Worm (Caenorhabditis elegans) whole organism, L2 larva: ENCODE data around the gene rsp-6.

Source experiments
- C34F6.9 ChIP-seq: fragments of 150-350 bp; optimal IDR thresholded peaks from 2 replicates; lab custom pipeline; 2014; ENCODE audit warnings: missing biosample characterization, missing genetic modification characterization
- R02D3.7 ChIP-seq: fragments of 150-350 bp; optimal IDR thresholded peaks from 2 replicates; lab custom pipeline; 2014; ENCODE audit warnings: missing biosample characterization, missing genetic modification characterization
- Y55F3AM.14 ChIP-seq: fragments of 200-800 bp; sonication (Bioruptor generic); optimal IDR thresholded peaks from 2 replicates; lab custom pipeline; 2018; ENCODE audit warnings: mild to moderate bottlenecking, missing genetic modification characterization, missing compliant biosample characterization
- ZK546.5 ChIP-seq: sonication (generic microtip); optimal IDR thresholded peaks from 2 replicates; lab custom pipeline; 2017; ENCODE audit warnings: missing biosample characterization, missing genetic modification characterization
- alr-1 ChIP-seq: fragments of 150-350 bp; optimal IDR thresholded peaks from 2 replicates; lab custom pipeline; 2014; ENCODE audit warnings: missing biosample characterization, missing genetic modification characterization
- aly-2 ChIP-seq: fragments of 150-350 bp; optimal IDR thresholded peaks from 2 replicates; lab custom pipeline; 2014; ENCODE audit warnings: missing biosample characterization, missing genetic modification characterization
- ama-1 ChIP-seq: fragments of 150-350 bp; optimal IDR thresholded peaks from 2 replicates; lab custom pipeline; 2018; ENCODE audit warnings: inconsistent platforms
- blmp-1 ChIP-seq: sonication (generic microtip); optimal IDR thresholded peaks from 2 replicates; lab custom pipeline; 2017; ENCODE audit warnings: missing genetic modification characterization, mild to moderate bottlenecking, missing compliant biosample characterization, antibody characterized with exemption, moderate library complexity; ENCODE audit not compliant: insufficient read depth
- ceh-16 ChIP-seq: fragments of 150-350 bp; optimal IDR thresholded peaks from 2 replicates; lab custom pipeline; 2014; ENCODE audit warnings: missing biosample characterization, missing genetic modification characterization
- crh-2 ChIP-seq: sonication (generic microtip); optimal IDR thresholded peaks from 2 replicates; lab custom pipeline; 2017; ENCODE audit warnings: missing biosample characterization, missing genetic modification characterization
- dmd-4 ChIP-seq: sonication (generic microtip); optimal IDR thresholded peaks from 2 replicates; lab custom pipeline; 2017; ENCODE audit warnings: missing biosample characterization, missing genetic modification characterization
- egl-27 ChIP-seq: sonication (generic microtip); optimal IDR thresholded peaks from 3 replicates; lab custom pipeline; 2017; ENCODE audit warnings: missing biosample characterization, missing genetic modification reagents, missing genetic modification characterization
- elt-1 ChIP-seq: fragments of 150-350 bp; optimal IDR thresholded peaks from 2 replicates; lab custom pipeline; 2014; ENCODE audit warnings: missing biosample characterization, missing genetic modification characterization
- fos-1 ChIP-seq: fragments of 150-350 bp; optimal IDR thresholded peaks from 2 replicates; lab custom pipeline; 2014; ENCODE audit warnings: missing biosample characterization, missing genetic modification characterization
- lin-11 ChIP-seq: fragments of 150-350 bp; sonication (generic microtip); optimal IDR thresholded peaks from 2 replicates; lab custom pipeline; 2014; ENCODE audit warnings: missing biosample characterization, missing genetic modification characterization, inconsistent platforms, mixed read lengths
- lin-13 ChIP-seq: fragments of 150-350 bp; optimal IDR thresholded peaks from 2 replicates; lab custom pipeline; 2014; ENCODE audit warnings: missing biosample characterization, missing genetic modification reagents, missing genetic modification characterization
- lin-39 ChIP-seq: fragments of 150-350 bp; optimal IDR thresholded peaks from 2 replicates; lab custom pipeline; 2014; ENCODE audit warnings: missing biosample characterization, missing genetic modification reagents, missing genetic modification characterization
- lsy-2 ChIP-seq, 2 experiments: fragments of 150-350 bp in 1 of 2; sonication (generic microtip) in 1 of 2; optimal IDR thresholded peaks; 2 replicates each; lab custom pipeline; 2014 to 2017; ENCODE audit warnings: missing biosample characterization in 2 of 2, missing genetic modification characterization in 2 of 2
- mab-5 ChIP-seq: fragments of 150-350 bp; optimal IDR thresholded peaks from 2 replicates; lab custom pipeline; 2014; ENCODE audit warnings: missing biosample characterization, missing genetic modification characterization
- mdl-1 ChIP-seq, 2 experiments: fragments of 150-350 bp in 1 of 2; sonication (generic microtip) in 1 of 2; optimal IDR thresholded peaks; 2 replicates each; lab custom pipeline; 2017; ENCODE audit warnings: missing biosample characterization in 2 of 2, missing genetic modification characterization in 2 of 2
- nhr-11 ChIP-seq: fragments of 150-350 bp; optimal IDR thresholded peaks from 2 replicates; lab custom pipeline; 2014; ENCODE audit warnings: missing biosample characterization, missing genetic modification characterization
- nhr-12 ChIP-seq: fragments of 150-350 bp; optimal IDR thresholded peaks from 2 replicates; lab custom pipeline; 2014; ENCODE audit warnings: missing biosample characterization, missing genetic modification characterization
- nhr-129 ChIP-seq: fragments of 150-350 bp; optimal IDR thresholded peaks from 2 replicates; lab custom pipeline; 2014; ENCODE audit warnings: missing biosample characterization, missing genetic modification characterization
- nhr-21 ChIP-seq: fragments of 150-350 bp; optimal IDR thresholded peaks from 2 replicates; lab custom pipeline; 2014; ENCODE audit warnings: missing biosample characterization, missing genetic modification characterization
- nhr-25 ChIP-seq: fragments of 150-350 bp; sonication (generic microtip); optimal IDR thresholded peaks from 3 replicates; lab custom pipeline; 2014; ENCODE audit warnings: missing biosample characterization, missing genetic modification characterization
- nhr-6 ChIP-seq: fragments of 150-350 bp; optimal IDR thresholded peaks from 2 replicates; lab custom pipeline; 2014; ENCODE audit warnings: missing biosample characterization, missing genetic modification characterization
- nhr-77 ChIP-seq: fragments of 150-350 bp; optimal IDR thresholded peaks from 2 replicates; lab custom pipeline; 2014; ENCODE audit warnings: missing biosample characterization, missing genetic modification characterization
- peb-1 ChIP-seq: fragments of 150-350 bp; optimal IDR thresholded peaks from 2 replicates; lab custom pipeline; 2014; ENCODE audit warnings: missing biosample characterization, missing genetic modification characterization
- sem-4 ChIP-seq: fragments of 150-350 bp; optimal IDR thresholded peaks from 2 replicates; lab custom pipeline; 2014; ENCODE audit warnings: missing biosample characterization, missing genetic modification reagents, missing genetic modification characterization
- sma-3 ChIP-seq: sonication (generic microtip); optimal IDR thresholded peaks from 2 replicates; lab custom pipeline; 2016; ENCODE audit warnings: missing genetic modification reagents, missing genetic modification characterization, missing compliant biosample characterization
- sma-9 ChIP-seq, 2 experiments: fragments of 150-350 bp in 1 of 2; sonication (generic microtip) in 1 of 2; optimal IDR thresholded peaks; 2 replicates each; lab custom pipeline; 2014 to 2016; ENCODE audit warnings: missing genetic modification characterization in 2 of 2, mild to moderate bottlenecking in 1 of 2, missing biosample characterization in 1 of 2, missing compliant biosample characterization in 1 of 2, missing genetic modification reagents in 1 of 2, moderate library complexity in 1 of 2
- snpc-4 ChIP-seq: fragments of 150-350 bp; optimal IDR thresholded peaks from 2 replicates; lab custom pipeline; 2014; ENCODE audit warnings: missing biosample characterization, missing genetic modification characterization
- unc-39 ChIP-seq: fragments of 150-350 bp; optimal IDR thresholded peaks from 2 replicates; lab custom pipeline; 2014; ENCODE audit warnings: missing biosample characterization, missing genetic modification characterization
- unc-55 ChIP-seq: fragments of 150-350 bp; sonication (generic microtip); optimal IDR thresholded peaks from 3 replicates; lab custom pipeline; 2014; ENCODE audit warnings: missing biosample characterization, missing genetic modification reagents, missing genetic modification characterization
- zag-1 ChIP-seq: fragments of 150-350 bp; optimal IDR thresholded peaks from 2 replicates; lab custom pipeline; 2014; ENCODE audit warnings: missing biosample characterization, missing genetic modification characterization
- ztf-1 ChIP-seq: fragments of 200-800 bp; sonication (Bioruptor generic); conservative IDR thresholded peaks from 2 replicates; pipeline ENCODE4 v1.3.6; 2022; ENCODE audit warnings: missing genetic modification characterization, missing compliant biosample characterization
- ztf-4 ChIP-seq: fragments of 150-350 bp; optimal IDR thresholded peaks from 2 replicates; lab custom pipeline; 2014; ENCODE audit warnings: missing biosample characterization, missing genetic modification characterization

The rsp-6 gene

ce11 chrIV:7775725-7776124 is 15.3 kb downstream of the rsp-6 start, which contains the start of gene swd-2.1:
swd-2.1 (plus strand) TSS chrIV:7776025.
- TF ChIP-seq lin-39 (tag; lab: Kevin White, UChicago) (no peak), ZK546.5 (tag; lab: Kevin White, UChicago) (no peak), crh-2 (tag; lab: Kevin White, UChicago) (no peak), nhr-25 (tag; lab: Kevin White, UChicago) (no peak), nhr-12 (tag; lab: Kevin White, UChicago) (no peak), nhr-77 (no peak), snpc-4 (tag; lab: Kevin White, UChicago) (no peak), mdl-1 (tag; optimal IDR thresholded peaks at IDR 0.05; lab: Kevin White, UChicago) (no peak), sma-3 (no peak), sem-4 (tag; lab: Kevin White, UChicago) (no peak), alr-1 (tag; lab: Kevin White, UChicago) (no peak), ztf-1 (GFP tag; lab: Robert Waterston, UW) (no peak), nhr-21 (no peak), fos-1 (tag; lab: Kevin White, UChicago) (no peak), dmd-4 (tag; lab: Kevin White, UChicago) (no peak)

DNA sequence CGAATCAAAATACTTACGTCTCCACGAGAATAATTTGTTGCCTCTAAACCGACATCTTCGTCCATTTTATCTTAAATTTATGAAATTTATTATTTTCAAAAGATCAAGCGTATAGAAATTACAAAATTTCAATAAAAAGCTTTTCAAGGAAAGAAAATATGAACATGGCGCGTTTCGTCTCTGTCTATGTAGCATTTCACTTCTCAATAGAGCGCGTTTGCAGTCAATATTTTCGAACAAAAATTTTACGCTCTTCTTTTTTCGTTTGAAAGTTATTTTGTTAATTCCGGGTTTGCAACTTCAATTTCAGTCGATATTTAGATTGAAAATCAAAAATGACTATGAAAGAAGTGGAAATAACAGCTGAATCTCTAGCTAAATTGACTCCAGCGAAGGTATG is 16.8 kb downstream of the rsp-6 start, which contains the start of the genes hcf-1 and swd-2.2:
hcf-1 (minus strand) TSS at position 70 of the 400 bp plus-strand sequence.
swd-2.2 (plus strand) TSS at position 206 of the 400 bp plus-strand sequence.
- no peak for TF ChIP-seq lin-13 (GFP tag; lab: Kevin White, UChicago)
- TF ChIP-seq lin-39 (tag; lab: Kevin White, UChicago) = no peak
- TF ChIP-seq ceh-16 (tag; lab: Kevin White, UChicago) = no peak
- no peak for TF ChIP-seq blmp-1 (tag; lab: Kevin White, UChicago)
- no peak for TF ChIP-seq egl-27 (tag; lab: Kevin White, UChicago)
- TF ChIP-seq C34F6.9 (tag; lab: Kevin White, UChicago) = peak; percentile 73
- no peak for TF ChIP-seq Y55F3AM.14 (GFP tag; lab: Kevin White, UChicago)
- TF ChIP-seq nhr-77 = no peak
- TF ChIP-seq nhr-21 = no peak
- TF ChIP-seq ZK546.5 (tag; lab: Kevin White, UChicago) = no peak
- no peak for TF ChIP-seq nhr-11 (tag; lab: Kevin White, UChicago)
- TF ChIP-seq sma-9 (GFP tag; optimal IDR thresholded peaks at IDR 0.05; lab: Kevin White, UChicago) = no peak
- no peak for TF ChIP-seq sma-9 (tag; optimal IDR thresholded peaks at IDR 0.05; lab: Kevin White, UChicago)
- TF ChIP-seq unc-39 (tag; lab: Kevin White, UChicago) = no peak
- no peak for TF ChIP-seq lin-11 (tag; lab: Kevin White, UChicago)
- no peak for TF ChIP-seq ztf-1 (GFP tag; lab: Robert Waterston, UW)
- no peak for TF ChIP-seq ztf-4
- no peak for TF ChIP-seq aly-2 (tag; lab: Kevin White, UChicago)
- peak in 1 of 2 experiments; percentile 63 for TF ChIP-seq lsy-2 (tag; optimal IDR thresholded peaks at IDR 0.05; lab: Kevin White, UChicago)
- peak; percentile 17 for TF ChIP-seq crh-2 (tag; lab: Kevin White, UChicago)
- TF ChIP-seq dmd-4 (tag; lab: Kevin White, UChicago) = no peak
- peak; percentile 4 for TF ChIP-seq nhr-129 (tag; lab: Kevin White, UChicago)
- TF ChIP-seq R02D3.7 (tag; lab: Kevin White, UChicago) = no peak
- TF ChIP-seq nhr-25 (tag; lab: Kevin White, UChicago) = no peak
- peak; percentile 67 for TF ChIP-seq unc-55 (GFP tag; lab: Kevin White, UChicago)
- TF ChIP-seq sma-3 = no peak
- no peak for TF ChIP-seq mab-5 (tag; lab: Kevin White, UChicago)
- TF ChIP-seq, all 48 proteins: peak for 5

ce11 chrIV:7770162-7770561 is 20.9 kb downstream of the rsp-6 start, which contains the start of gene rdl-1:
rdl-1 (minus strand) TSS chrIV:7770262.
- TF ChIP-seq ztf-4 (no peak), Y55F3AM.14 (GFP tag; lab: Kevin White, UChicago) (no peak), alr-1 (tag; lab: Kevin White, UChicago) (no peak), zag-1 (tag; lab: Kevin White, UChicago) (no peak), ama-1 (lab: Kevin White, UChicago) (no peak), snpc-4 (tag; lab: Kevin White, UChicago) (no peak), blmp-1 (tag; lab: Kevin White, UChicago) (no peak), crh-2 (tag; lab: Kevin White, UChicago) (no peak), elt-1 (tag; lab: Kevin White, UChicago) (no peak), mdl-1 (tag; optimal IDR thresholded peaks at IDR 0.05; lab: Kevin White, UChicago) (no peak), nhr-6 (tag; lab: Kevin White, UChicago) (no peak), peb-1 (tag; lab: Kevin White, UChicago) (no peak), nhr-12 (tag; lab: Kevin White, UChicago) (no peak), ceh-16 (tag; lab: Kevin White, UChicago) (no peak), mab-5 (tag; lab: Kevin White, UChicago) (no peak)
- TF ChIP-seq, all 48 proteins: peak for 0
